Fruit fly (Drosophila melanogaster): ENCODE results near the gene CG3982.

The CG3982 gene

DNA sequence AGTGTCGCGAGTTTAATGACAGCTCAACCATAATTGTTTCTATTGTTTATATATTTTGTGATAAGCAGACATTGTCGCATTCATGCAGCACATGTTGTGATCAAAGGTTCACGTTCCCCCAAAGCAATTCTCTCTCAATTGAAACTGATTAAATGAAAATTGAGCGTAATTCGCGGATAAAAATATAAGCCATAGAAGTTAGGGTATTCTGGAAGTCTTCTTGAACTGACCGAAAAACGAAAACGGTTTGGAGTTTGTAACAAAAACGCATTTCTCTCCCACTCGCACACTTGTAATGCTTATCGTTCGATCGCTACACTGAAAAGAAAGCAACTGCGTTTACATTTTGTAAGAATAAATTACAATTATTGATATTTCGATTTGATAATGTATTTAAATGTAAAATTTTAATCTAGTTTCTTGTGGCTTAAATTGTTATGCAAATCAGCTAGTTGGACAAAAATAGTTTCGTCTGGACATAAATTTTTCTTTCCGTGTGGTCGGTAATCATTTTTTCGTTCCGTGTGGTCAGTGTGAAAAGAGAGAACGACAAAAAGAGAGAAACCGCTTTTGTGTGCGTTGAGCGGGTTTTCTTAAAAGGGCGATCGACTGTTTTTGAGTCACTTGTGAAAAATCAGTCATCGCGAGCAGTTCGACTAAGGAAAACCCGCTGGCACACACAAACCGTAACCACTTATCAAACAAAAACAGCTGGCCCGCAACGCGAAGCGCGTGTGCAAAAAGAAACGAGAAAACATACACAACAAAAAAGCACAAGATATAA, 5.6 kb upstream of the CG3982 start, which contains the start of gene aay (continued):
- TF ChIP-seq CG7745 (tag; optimal IDR thresholded peaks at IDR 0.05) (peak; percentile 88), dpn (GFP tag; optimal IDR thresholded peaks at IDR 0.05) (peak; percentile 98 to 99), CG13123 (GFP tag; optimal IDR thresholded peaks at IDR 0.05) (peak; percentile 98), NC2α (GFP tag; optimal IDR thresholded peaks at IDR 0.05) (peak; percentile 97), nom (GFP tag; optimal IDR thresholded peaks at IDR 0.05) (peak; percentile 94), CG5953 (GFP tag; IDR thresholded peaks at IDR 0.05) (peak; percentile 97), fru (optimal IDR thresholded peaks at IDR 0.05) (no peak), CG34224 (GFP tag; IDR thresholded peaks at IDR 0.05; ENCODE audit: partially characterized antibody) (peak; percentile 57; the same call in 2 of the 3 replicates), Side (GFP tag; optimal IDR thresholded peaks at IDR 0.05) (peak; percentile 95), CG17385 (GFP tag; optimal IDR thresholded peaks at IDR 0.05) (peak; percentile 98), wdn (GFP tag; IDR thresholded peaks at IDR 0.05) (peak; percentile 95), CG17359 (tag; optimal IDR thresholded peaks at IDR 0.05) (peak; percentile 99), org-1 (GFP tag; optimal IDR thresholded peaks at IDR 0.05) (peak; percentile 99), ERR (GFP tag; optimal IDR thresholded peaks at IDR 0.05) (peak; percentile 96), Hr3 (GFP tag; optimal IDR thresholded peaks at IDR 0.05) (peak; percentile 99), gcm (GFP tag; optimal IDR thresholded peaks at IDR 0.05) (peak; percentile 100), Dll (GFP tag; IDR thresholded peaks at IDR 0.05; ENCODE audit: partially characterized antibody) (0 out of 4 replicates have a peak, but pooled peaks have one; percentile 18), CG10979 (tag; optimal IDR thresholded peaks at IDR 0.05) (peak; percentile 99), CG11723 (GFP tag; optimal IDR thresholded peaks at IDR 0.05) (peak; percentile 97), twi (tag; optimal IDR thresholded peaks at IDR 0.05) (peak; percentile 96), CG8388 (GFP tag; optimal IDR thresholded peaks at IDR 0.05) (peak; percentile 99), CG13424 (tag; optimal IDR thresholded peaks at IDR 0.05) (peak; percentile 99), kni (GFP tag; optimal IDR thresholded peaks at IDR 0.05) (peak; percentile 95), Hsf (GFP tag; optimal IDR thresholded peaks at IDR 0.05) (peak; percentile 99), ash1 (GFP tag; optimal IDR thresholded peaks at IDR 0.05) (peak; percentile 87), Blimp-1 (GFP tag; optimal IDR thresholded peaks at IDR 0.05) (peak; percentile 99), toy (GFP tag; IDR thresholded peaks at IDR 0.05) (peak; percentile 92), Antp (GFP tag; optimal IDR thresholded peaks at IDR 0.05) (peak; percentile 91), CG2120 (GFP tag; optimal IDR thresholded peaks at IDR 0.05) (peak; percentile 99), CG14860 (GFP tag; IDR thresholded peaks at IDR 0.05; ENCODE audit: partially characterized antibody) (no peak), ind (GFP tag; optimal IDR thresholded peaks at IDR 0.05) (peak; percentile 99), caup (GFP tag; optimal IDR thresholded peaks at IDR 0.05; ENCODE audit: severe bottlenecking) (peak; percentile 99), row (GFP tag; IDR thresholded peaks at IDR 0.05) (peak; percentile 99), CG6791 (GFP tag; IDR thresholded peaks at IDR 0.05; ENCODE audit: partially characterized antibody) (no peak), zen (tag; optimal IDR thresholded peaks at IDR 0.05) (peak; percentile 99), danr (GFP tag; IDR thresholded peaks at IDR 0.05) (peak; percentile 97), CG34422 (GFP tag; IDR thresholded peaks at IDR 0.05) (peak; percentile 98), Hmx (GFP tag; optimal IDR thresholded peaks at IDR 0.05) (peak; percentile 96), CG18764 (GFP tag; optimal IDR thresholded peaks at IDR 0.05) (peak; percentile 98), CG9876 (GFP tag; optimal IDR thresholded peaks at IDR 0.05) (peak; percentile 91), Trl (optimal IDR thresholded peaks at IDR 0.05) (peak; percentile 60 to 80), Trl (GFP tag; optimal IDR thresholded peaks at IDR 0.05) (peak; percentile 95), CG15601 (tag; optimal IDR thresholded peaks at IDR 0.05) (peak; percentile 98), Gsc (GFP tag; IDR thresholded peaks at IDR 0.05) (peak; percentile 95), Stat92E (GFP tag; optimal IDR thresholded peaks at IDR 0.05) (peak in 1 of 3 experiments; percentile 99), gce (GFP tag; IDR thresholded peaks at IDR 0.05) (peak; percentile 94), CG30020 (tag; optimal IDR thresholded peaks at IDR 0.05) (peak; percentile 89), CG15479 (GFP tag; optimal IDR thresholded peaks at IDR 0.05) (peak; percentile 71)

Data from whole organism, embryonic.